Worm (Caenorhabditis elegans) whole organism, midembryonic: ENCODE results near the gene taf-6.1.

Experiments used
- T22C8.4 ChIP-seq: fragments of 200-800 bp; sonication (Bioruptor generic); IDR thresholded peaks from 2 replicates; pipeline ENCODE4 v1.3.6; 2022; ENCODE audit warnings: missing genetic modification characterization, missing compliant biosample characterization
- cog-1 ChIP-seq: sonication (generic microtip); optimal IDR thresholded peaks from 2 replicates; lab custom pipeline; 2016; ENCODE audit warnings: missing genetic modification characterization, missing compliant biosample characterization
- flt-1 ChIP-seq: fragments of 200-800 bp; sonication (Bioruptor generic); IDR thresholded peaks from 2 replicates; pipeline ENCODE4 v1.3.6; 2022; ENCODE audit warnings: missing genetic modification characterization, missing compliant biosample characterization
- klf-2 ChIP-seq: fragments of 200-800 bp; sonication (Bioruptor generic); conservative IDR thresholded peaks from 2 replicates; pipeline ENCODE4 v1.3.6; 2022; ENCODE audit warnings: missing genetic modification reagents, missing genetic modification characterization, missing compliant biosample characterization
- med-1 ChIP-seq: sonication (generic microtip); optimal IDR thresholded peaks from 2 replicates; lab custom pipeline; 2017; ENCODE audit warnings: missing genetic modification characterization, mild to moderate bottlenecking, missing compliant biosample characterization, antibody characterized with exemption, missing genetic modification reagents; ENCODE audit not compliant: insufficient read depth
- ref-1 ChIP-seq: fragments of 200-800 bp; sonication (Bioruptor generic); conservative IDR thresholded peaks from 2 replicates; pipeline ENCODE4 v1.3.6; 2022; ENCODE audit warnings: missing genetic modification reagents, missing genetic modification characterization, missing compliant biosample characterization
- tab-1 ChIP-seq: fragments of 200-800 bp; sonication (Bioruptor generic); IDR thresholded peaks from 2 replicates; pipeline ENCODE4 v1.3.6; 2022; ENCODE audit warnings: missing genetic modification characterization, missing compliant biosample characterization
- ztf-23 ChIP-seq: fragments of 200-800 bp; sonication (Bioruptor generic); IDR thresholded peaks from 2 replicates; pipeline ENCODE4 v1.3.6; 2022; ENCODE audit warnings: missing genetic modification reagents, missing genetic modification characterization, missing compliant biosample characterization
- ztf-29 ChIP-seq: fragments of 200-800 bp; sonication (Bioruptor generic); IDR thresholded peaks from 2 replicates; pipeline ENCODE4 v1.3.6; 2022; ENCODE audit warnings: missing genetic modification reagents, missing genetic modification characterization, missing compliant biosample characterization

taf-6.1 gene

ce11 chrII:1124757-1125156 is 3.0 kb upstream of the taf-6.1 start:
- TF ChIP-seq cog-1 (tag; lab: Kevin White, UChicago) (no peak), klf-2 (no peak), med-1 (GFP tag; lab: Kevin White, UChicago) (no peak), ref-1 (GFP tag; lab: Robert Waterston, UW) (no peak), tab-1 (GFP tag; lab: Robert Waterston, UW) (no peak), ztf-29 (GFP tag; lab: Robert Waterston, UW) (no peak), flt-1 (GFP tag; lab: Robert Waterston, UW) (no peak), T22C8.4 (GFP tag; lab: Robert Waterston, UW) (no peak), ztf-23 (no peak)

DNA sequence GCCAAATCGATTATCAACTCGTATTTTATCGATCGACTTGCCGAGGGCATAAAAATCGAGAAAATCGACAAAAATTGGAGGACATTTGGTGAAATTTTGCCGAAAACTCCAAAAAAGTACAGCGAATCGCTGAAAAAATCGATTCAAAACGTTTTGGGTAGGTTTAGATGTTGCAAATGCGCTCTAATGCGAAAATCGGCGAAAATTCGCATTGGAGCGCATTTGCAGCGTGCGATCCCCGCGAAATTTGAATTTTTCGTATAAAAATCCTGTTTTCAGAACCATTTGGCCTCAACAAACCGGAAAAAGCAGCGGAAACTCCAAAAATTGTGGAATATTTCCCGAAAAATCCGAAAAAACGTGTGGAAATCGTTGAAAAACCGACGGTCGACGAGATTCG is 1.3 kb upstream of the taf-6.1 start:
- TF ChIP-seq T22C8.4 (GFP tag; lab: Robert Waterston, UW) (no peak), ztf-23 (no peak), med-1 (GFP tag; lab: Kevin White, UChicago) (no peak), ref-1 (GFP tag; lab: Robert Waterston, UW) (no peak), ztf-29 (GFP tag; lab: Robert Waterston, UW) (no peak)

ce11 chrII:1130241-1130640 is 2.5 kb downstream of the taf-6.1 start:
- TF ChIP-seq ztf-29 (GFP tag; lab: Robert Waterston, UW) (no peak), med-1 (GFP tag; lab: Kevin White, UChicago) (no peak), flt-1 (GFP tag; lab: Robert Waterston, UW) (no peak), tab-1 (GFP tag; lab: Robert Waterston, UW) (no peak), ztf-23 (no peak), ref-1 (GFP tag; lab: Robert Waterston, UW) (no peak), T22C8.4 (GFP tag; lab: Robert Waterston, UW) (no peak)

- no peak for TF ChIP-seq ztf-29 (GFP tag; lab: Robert Waterston, UW)
- no peak for TF ChIP-seq flt-1 (GFP tag; lab: Robert Waterston, UW)
- no peak for TF ChIP-seq cog-1 (tag; lab: Kevin White, UChicago)
- no peak for TF ChIP-seq ztf-23
- TF ChIP-seq ref-1 (GFP tag; lab: Robert Waterston, UW), result no peak
- TF ChIP-seq tab-1 (GFP tag; lab: Robert Waterston, UW), result no peak
- TF ChIP-seq med-1 (GFP tag; lab: Kevin White, UChicago), result no peak
- no peak for TF ChIP-seq klf-2
- TF ChIP-seq T22C8.4 (GFP tag; lab: Robert Waterston, UW), result no peak
These were observed 3.6 kb downstream of the taf-6.1 start for ce11 chrII:1131367-1131766.

ce11 chrII:1131821-1132220 is 4.0 kb downstream of the taf-6.1 start:
- TF ChIP-seq flt-1 (GFP tag; lab: Robert Waterston, UW) (no peak), med-1 (GFP tag; lab: Kevin White, UChicago) (no peak), tab-1 (GFP tag; lab: Robert Waterston, UW) (no peak), cog-1 (tag; lab: Kevin White, UChicago) (no peak), klf-2 (no peak)

- no peak for TF ChIP-seq ref-1 (GFP tag; lab: Robert Waterston, UW)
These were observed 5.0 kb downstream of the taf-6.1 start for ce11 chrII:1132750-1133149.

DNA sequence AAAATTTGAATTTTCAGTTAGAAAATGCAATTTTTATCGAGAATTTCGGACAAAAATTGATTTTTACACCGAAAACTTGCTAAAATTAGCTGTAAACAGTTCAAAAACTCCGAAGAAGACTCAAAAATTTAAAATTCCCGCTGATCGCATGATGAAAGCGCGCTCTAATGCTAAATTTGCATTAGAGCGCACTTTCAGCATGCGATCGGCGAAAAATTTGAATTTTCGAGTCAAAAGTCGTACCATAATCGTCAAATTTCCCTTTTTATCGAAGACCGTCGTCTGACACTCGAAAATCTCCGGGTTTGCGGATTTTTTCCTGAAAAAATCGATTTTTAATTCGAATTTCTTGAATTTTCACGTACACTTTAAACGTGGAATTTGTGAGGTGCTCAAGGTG is 5.5 kb downstream of the taf-6.1 start:
- TF ChIP-seq ztf-29 (GFP tag; lab: Robert Waterston, UW) (no peak), ref-1 (GFP tag; lab: Robert Waterston, UW) (no peak), med-1 (GFP tag; lab: Kevin White, UChicago) (no peak), T22C8.4 (GFP tag; lab: Robert Waterston, UW) (no peak), flt-1 (GFP tag; lab: Robert Waterston, UW) (no peak), klf-2 (no peak)

- TF ChIP-seq cog-1 (tag; lab: Kevin White, UChicago) (peak; percentile 5), klf-2 (0 out of 2 replicates have a peak, but pooled peaks have one; percentile 42), T22C8.4 (GFP tag; lab: Robert Waterston, UW) (0 out of 2 replicates have a peak, but pooled peaks have one; percentile 7), flt-1 (GFP tag; lab: Robert Waterston, UW) (0 out of 2 replicates have a peak, but pooled peaks have one; percentile 44), ztf-23 (peak; percentile 62; the same call in 1 of the 2 replicates)
These were observed 6.7 kb downstream of the taf-6.1 start for ce11 chrII:1134314-1135108.

DNA sequence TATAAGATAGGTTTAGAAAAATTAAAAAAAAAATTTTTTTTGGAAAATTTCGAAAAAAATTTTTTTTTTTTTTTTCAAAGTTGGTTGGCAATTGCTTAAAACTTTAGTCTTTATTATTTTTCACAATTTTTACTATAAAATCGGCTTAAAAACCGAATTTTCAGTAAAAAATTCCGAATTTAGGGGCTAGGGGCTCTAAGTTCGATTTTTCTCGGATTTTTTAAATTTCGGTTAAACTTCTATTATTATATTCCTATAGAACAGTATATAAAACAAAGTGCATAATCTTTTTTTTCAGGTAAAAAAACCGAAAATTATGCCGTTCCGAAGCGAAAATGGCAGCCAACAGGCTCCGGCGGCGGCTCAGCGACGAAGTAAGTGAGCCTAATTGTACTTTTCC is 8.7 kb downstream of the taf-6.1 start, which contains the start of gene pod-2:
Gene pod-2 (plus strand): TSS at position 301 of the 400 bp plus-strand sequence.
- TF ChIP-seq ztf-23 (no peak), tab-1 (GFP tag; lab: Robert Waterston, UW) (no peak), cog-1 (tag; lab: Kevin White, UChicago) (no peak), med-1 (GFP tag; lab: Kevin White, UChicago) (no peak), flt-1 (GFP tag; lab: Robert Waterston, UW) (no peak), klf-2 (no peak), T22C8.4 (GFP tag; lab: Robert Waterston, UW) (no peak), ref-1 (GFP tag; lab: Robert Waterston, UW) (no peak), ztf-29 (GFP tag; lab: Robert Waterston, UW) (no peak)

- TF ChIP-seq ref-1 (GFP tag; lab: Robert Waterston, UW) (no peak), ztf-23 (no peak), T22C8.4 (GFP tag; lab: Robert Waterston, UW) (no peak), tab-1 (GFP tag; lab: Robert Waterston, UW) (no peak), flt-1 (GFP tag; lab: Robert Waterston, UW) (no peak), ztf-29 (GFP tag; lab: Robert Waterston, UW) (no peak), med-1 (GFP tag; lab: Kevin White, UChicago) (no peak), klf-2 (no peak), cog-1 (tag; lab: Kevin White, UChicago) (no peak)
These were observed 10.8 kb downstream of the taf-6.1 start for ce11 chrII:1138618-1139017.
